Fruit fly (Drosophila melanogaster): ENCODE data around the gene Papss.

The Papss gene

DNA sequence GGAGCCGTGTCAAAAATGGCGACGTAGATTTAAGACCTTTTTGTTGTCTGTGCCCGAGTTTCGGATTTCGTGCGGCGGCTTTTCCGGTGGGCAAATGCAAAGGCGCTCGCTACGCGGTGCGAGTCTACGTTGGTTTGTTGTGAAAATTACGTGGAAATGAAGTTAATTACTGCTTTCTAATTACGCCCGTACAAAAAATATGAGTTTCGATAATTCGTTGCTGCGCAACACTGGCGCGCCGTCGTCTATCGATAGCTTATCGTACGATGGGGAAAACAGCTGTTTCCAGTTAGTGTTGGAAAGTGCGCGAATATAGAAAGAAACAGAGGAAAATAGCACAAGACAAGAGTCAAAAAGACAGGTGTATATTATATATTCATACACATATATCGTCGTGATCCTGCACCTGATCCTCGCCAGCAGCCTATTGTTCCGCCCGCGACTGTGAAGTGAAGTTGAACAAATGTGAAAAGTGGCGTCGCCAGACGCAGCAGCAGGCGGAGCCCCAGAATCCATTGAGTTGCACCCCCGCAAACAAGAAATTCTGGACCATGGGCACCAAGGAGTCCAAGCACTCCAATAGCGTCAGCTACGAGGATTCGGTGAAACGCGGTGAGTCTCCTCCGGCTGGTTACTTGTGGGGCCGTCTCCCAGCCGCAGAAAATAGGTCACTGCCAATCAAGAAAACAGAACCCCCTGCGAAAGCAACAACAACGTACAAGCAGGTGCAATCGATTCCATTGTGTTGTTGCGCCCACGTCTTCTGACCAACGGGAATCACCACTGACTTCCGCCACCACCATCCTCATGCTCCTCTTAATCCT is 26.0 kb downstream of the Papss start, which contains the start of the genes Rab8 and Usp32 (continued):
- TF ChIP-seq CG6792 (GFP tag; optimal IDR thresholded peaks at IDR 0.05) (peak; percentile 23), vri (GFP tag; optimal IDR thresholded peaks at IDR 0.05) (peak; percentile 76), Sox15 (GFP tag; optimal IDR thresholded peaks at IDR 0.05) (no peak), dac (GFP tag; optimal IDR thresholded peaks at IDR 0.05) (no peak), cyc (GFP tag; optimal IDR thresholded peaks at IDR 0.05) (peak; percentile 65), ss (GFP tag; optimal IDR thresholded peaks at IDR 0.05) (peak in 1 of 2 experiments; percentile 66), CG6854 (GFP tag; optimal IDR thresholded peaks at IDR 0.05) (no peak), CG34406 (GFP tag; optimal IDR thresholded peaks at IDR 0.05) (peak; percentile 11), acj6 (GFP tag; optimal IDR thresholded peaks at IDR 0.05) (peak; percentile 28), CG11762 (GFP tag; optimal IDR thresholded peaks at IDR 0.05; ENCODE audit: insufficient read depth) (no peak), svp (GFP tag) (peak; percentile 76), dsx (GFP tag; optimal IDR thresholded peaks at IDR 0.05; ENCODE audit: poor library complexity, severe bottlenecking) (peak; percentile 2), Hr39 (GFP tag; optimal IDR thresholded peaks at IDR 0.05) (no peak), CG3919 (GFP tag; optimal IDR thresholded peaks at IDR 0.05) (no peak), lz (GFP tag; optimal IDR thresholded peaks at IDR 0.05) (peak; percentile 70), Eip75B (GFP tag; optimal IDR thresholded peaks at IDR 0.05) (peak; percentile 47), fd59A (GFP tag; optimal IDR thresholded peaks at IDR 0.05) (no peak), Lpt (GFP tag; optimal IDR thresholded peaks at IDR 0.05) (peak; percentile 3), salr (GFP tag; optimal IDR thresholded peaks at IDR 0.05) (peak; percentile 13 to 18), CG16779 (tag; optimal IDR thresholded peaks at IDR 0.05) (peak; percentile 5), topi (GFP tag; optimal IDR thresholded peaks at IDR 0.05) (peak; percentile 50), CG10669 (GFP tag; optimal IDR thresholded peaks at IDR 0.05) (no peak), CG6163 (GFP tag; IDR thresholded peaks at IDR 0.05) (peak; percentile 42; the same call in 2 of the 3 replicates), Blimp-1 (GFP tag; optimal IDR thresholded peaks at IDR 0.05) (no peak), achi (GFP tag; optimal IDR thresholded peaks at IDR 0.05) (no peak), Hr4 (GFP tag; optimal IDR thresholded peaks at IDR 0.05) (peak; percentile 3), CG8632 (GFP tag; optimal IDR thresholded peaks at IDR 0.05) (peak; percentile 28), Sox14 (GFP tag; optimal IDR thresholded peaks at IDR 0.05) (peak; percentile 37), CG32006 (GFP tag; optimal IDR thresholded peaks at IDR 0.05) (no peak), fkh (GFP tag; optimal IDR thresholded peaks at IDR 0.05) (no peak), Smox (GFP tag; optimal IDR thresholded peaks at IDR 0.05) (no peak), CG11294 (GFP tag; IDR thresholded peaks at IDR 0.05) (no peak), CG4318 (GFP tag; optimal IDR thresholded peaks at IDR 0.05) (no peak), net (GFP tag; optimal IDR thresholded peaks at IDR 0.05) (no peak), Gug (GFP tag; IDR thresholded peaks at IDR 0.05) (0 out of 2 replicates have a peak, but pooled peaks have one; percentile 23), spab (GFP tag; optimal IDR thresholded peaks at IDR 0.05) (no peak)

DNA sequence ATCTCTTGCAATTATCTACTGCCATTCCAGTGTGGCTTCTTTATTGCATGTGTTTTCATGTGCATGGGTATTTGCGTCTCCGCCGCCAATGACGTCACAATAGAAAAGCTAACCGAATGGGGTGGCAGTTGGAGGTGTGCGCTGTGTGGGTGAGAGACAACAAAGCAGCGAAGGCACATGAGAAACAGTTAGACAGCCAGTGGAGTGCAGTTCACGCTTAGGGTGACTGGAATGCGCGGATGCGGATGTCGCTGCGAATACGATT is 26.5 kb downstream of the Papss start:
- TF ChIP-seq CG31627 (GFP tag; optimal IDR thresholded peaks at IDR 0.05), result no peak
- TF ChIP-seq vri (GFP tag; optimal IDR thresholded peaks at IDR 0.05), result peak; percentile 1
- TF ChIP-seq Hr39 (GFP tag; optimal IDR thresholded peaks at IDR 0.05), result no peak
- no peak for TF ChIP-seq CG8632 (GFP tag; optimal IDR thresholded peaks at IDR 0.05)
- no peak for TF ChIP-seq CG11902 (GFP tag; optimal IDR thresholded peaks at IDR 0.05)
- peak; percentile 58 for TF ChIP-seq Sox14 (GFP tag; optimal IDR thresholded peaks at IDR 0.05)
- TF ChIP-seq Gug (GFP tag; IDR thresholded peaks at IDR 0.05), result no peak
- TF ChIP-seq CG9139 (GFP tag; optimal IDR thresholded peaks at IDR 0.05), result no peak
- TF ChIP-seq Hr38 (GFP tag; optimal IDR thresholded peaks at IDR 0.05), result no peak
- TF ChIP-seq CG1621 (tag; optimal IDR thresholded peaks at IDR 0.05), result no peak
- TF ChIP-seq Blimp-1 (GFP tag; optimal IDR thresholded peaks at IDR 0.05), result no peak
- no peak for TF ChIP-seq fkh (GFP tag; optimal IDR thresholded peaks at IDR 0.05)
- no peak for TF ChIP-seq CG34406 (GFP tag; optimal IDR thresholded peaks at IDR 0.05)
- TF ChIP-seq OdsH (GFP tag; optimal IDR thresholded peaks at IDR 0.05), result no peak
- no peak for TF ChIP-seq CG11762 (GFP tag; optimal IDR thresholded peaks at IDR 0.05; ENCODE audit: insufficient read depth)
- TF ChIP-seq CG32006 (GFP tag; optimal IDR thresholded peaks at IDR 0.05), result no peak
- TF ChIP-seq spab (GFP tag; optimal IDR thresholded peaks at IDR 0.05), result no peak

Measured in whole organism, prepupa.